Fruit fly (Drosophila melanogaster): ENCODE measurements around the gene RanBP3.

RanBP3 gene

DNA sequence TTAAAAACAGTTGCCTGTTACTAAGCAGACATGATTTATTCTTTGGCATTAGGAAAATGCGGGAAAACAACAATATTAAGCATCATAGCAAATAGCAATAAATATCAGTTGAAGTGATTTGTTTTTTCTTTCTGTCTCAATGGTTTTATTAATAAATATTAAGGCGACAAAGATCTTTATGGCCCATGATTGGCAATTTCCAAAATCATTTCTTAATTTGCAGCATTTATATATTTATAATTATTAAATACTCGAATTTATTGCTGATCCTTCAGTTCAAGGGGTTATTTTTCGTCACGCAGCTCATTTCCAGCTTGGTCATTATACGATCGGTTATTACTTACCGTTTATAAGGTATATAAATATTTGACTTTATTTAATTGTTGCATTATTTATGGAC, 25.0 kb downstream of the RanBP3 start:
- no peak for TF ChIP-seq CG9948 (tag; optimal IDR thresholded peaks at IDR 0.05)
- no peak for TF ChIP-seq Pif1A (GFP tag; optimal IDR thresholded peaks at IDR 0.05)
- no peak for TF ChIP-seq CG12605 (GFP tag; IDR thresholded peaks at IDR 0.05)
- TF ChIP-seq CG13204 (GFP tag; optimal IDR thresholded peaks at IDR 0.05): no peak
- TF ChIP-seq CG34367 (tag; optimal IDR thresholded peaks at IDR 0.05): no peak
- no peak for TF ChIP-seq D1 (tag; optimal IDR thresholded peaks at IDR 0.05)
- TF ChIP-seq Ets98B (GFP tag; IDR thresholded peaks at IDR 0.05): no peak
- TF ChIP-seq gl (tag; optimal IDR thresholded peaks at IDR 0.05): no peak
- no peak for TF ChIP-seq CG32121 (GFP tag; IDR thresholded peaks at IDR 0.05)
- TF ChIP-seq fd96Ca (GFP tag; IDR thresholded peaks at IDR 0.05): no peak
- no peak for TF ChIP-seq CG14655 (GFP tag; optimal IDR thresholded peaks at IDR 0.05)
- TF ChIP-seq CG15710 (tag; optimal IDR thresholded peaks at IDR 0.05): no peak
- TF ChIP-seq Pif1B (GFP tag; optimal IDR thresholded peaks at IDR 0.05): no peak
- TF ChIP-seq CG10348 (GFP tag; IDR thresholded peaks at IDR 0.05): no peak
- no peak for TF ChIP-seq rn (GFP tag; IDR thresholded peaks at IDR 0.05)
- TF ChIP-seq CG17806 (tag; optimal IDR thresholded peaks at IDR 0.05): no peak
- no peak for TF ChIP-seq CG4496 (GFP tag; IDR thresholded peaks at IDR 0.05)
- no peak for TF ChIP-seq EcR (GFP tag; optimal IDR thresholded peaks at IDR 0.05)

- TF ChIP-seq CG10348 (GFP tag; IDR thresholded peaks at IDR 0.05) (no peak), CG12605 (GFP tag; IDR thresholded peaks at IDR 0.05) (peak; percentile 67), CG4496 (GFP tag; IDR thresholded peaks at IDR 0.05) (peak; percentile 83), D1 (tag; optimal IDR thresholded peaks at IDR 0.05) (no peak), rn (GFP tag; IDR thresholded peaks at IDR 0.05) (peak; percentile 33; the same call in 1 of the 2 replicates), CG14655 (GFP tag; optimal IDR thresholded peaks at IDR 0.05) (peak; percentile 67), CG8159 (tag; optimal IDR thresholded peaks at IDR 0.05) (peak; percentile 69), CG34367 (tag; optimal IDR thresholded peaks at IDR 0.05) (peak; percentile 27), gl (tag; optimal IDR thresholded peaks at IDR 0.05) (no peak), fd96Ca (GFP tag; IDR thresholded peaks at IDR 0.05) (0 out of 3 replicates have a peak, but pooled peaks have one; percentile 50), Pif1A (GFP tag; optimal IDR thresholded peaks at IDR 0.05) (peak; percentile 63), CG8301 (tag; optimal IDR thresholded peaks at IDR 0.05) (peak; percentile 70), CG9948 (tag; optimal IDR thresholded peaks at IDR 0.05) (peak; percentile 63), Ets98B (GFP tag; IDR thresholded peaks at IDR 0.05) (peak; percentile 75), Pif1B (GFP tag; optimal IDR thresholded peaks at IDR 0.05) (peak; percentile 45), EcR (GFP tag; optimal IDR thresholded peaks at IDR 0.05) (no peak), CG32121 (GFP tag; IDR thresholded peaks at IDR 0.05) (peak; percentile 84), CG15710 (tag; optimal IDR thresholded peaks at IDR 0.05) (peak; percentile 60), CG17806 (tag; optimal IDR thresholded peaks at IDR 0.05) (peak; percentile 34), Snoo (tag; optimal IDR thresholded peaks at IDR 0.05) (peak; percentile 40), CG13204 (GFP tag; optimal IDR thresholded peaks at IDR 0.05) (no peak)
These were observed 25.9 kb downstream of the RanBP3 start for dm6 chr3R:23726740-23727139.

DNA sequence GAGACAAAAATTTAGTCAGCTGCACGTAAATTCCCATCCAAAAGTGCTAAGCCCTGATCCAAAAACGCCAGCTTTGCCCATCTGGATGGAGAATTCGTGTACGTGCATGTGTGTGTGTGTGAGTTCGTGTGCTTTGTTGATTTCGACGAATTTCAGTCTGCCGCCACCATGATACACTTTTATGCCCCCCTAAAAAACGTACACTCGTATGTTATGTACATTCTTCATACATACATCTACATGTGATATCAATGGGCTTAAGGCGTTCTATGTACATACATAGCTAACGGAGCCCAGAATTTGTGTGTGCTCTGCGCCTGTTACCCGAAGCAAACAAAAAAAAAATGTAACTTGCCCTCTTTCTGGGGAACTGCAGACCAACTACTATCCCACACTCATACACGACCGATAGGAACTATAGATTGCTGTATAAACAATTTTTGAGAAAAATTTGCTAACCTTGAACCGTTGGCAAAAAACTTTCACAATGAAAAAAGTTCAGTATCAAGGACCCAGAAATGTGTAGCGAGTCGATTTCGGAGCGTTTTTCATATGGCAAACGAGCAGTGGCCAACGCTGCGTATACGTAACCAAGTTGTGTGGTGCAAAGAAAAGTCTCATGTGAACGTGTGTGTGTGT, 26.8 kb downstream of the RanBP3 start:
- TF ChIP-seq CG9948 (tag; optimal IDR thresholded peaks at IDR 0.05) (no peak), gl (tag; optimal IDR thresholded peaks at IDR 0.05) (no peak), CG4496 (GFP tag; IDR thresholded peaks at IDR 0.05) (no peak), CG8159 (tag; optimal IDR thresholded peaks at IDR 0.05) (no peak), fd96Ca (GFP tag; IDR thresholded peaks at IDR 0.05) (no peak), Snoo (tag; optimal IDR thresholded peaks at IDR 0.05) (no peak), CG13204 (GFP tag; optimal IDR thresholded peaks at IDR 0.05) (no peak)

- TF ChIP-seq CG15710 (tag; optimal IDR thresholded peaks at IDR 0.05) (no peak), EcR (GFP tag; optimal IDR thresholded peaks at IDR 0.05) (peak; percentile 61)
These were observed 27.7 kb downstream of the RanBP3 start for dm6 chr3R:23724843-23725506.

DNA sequence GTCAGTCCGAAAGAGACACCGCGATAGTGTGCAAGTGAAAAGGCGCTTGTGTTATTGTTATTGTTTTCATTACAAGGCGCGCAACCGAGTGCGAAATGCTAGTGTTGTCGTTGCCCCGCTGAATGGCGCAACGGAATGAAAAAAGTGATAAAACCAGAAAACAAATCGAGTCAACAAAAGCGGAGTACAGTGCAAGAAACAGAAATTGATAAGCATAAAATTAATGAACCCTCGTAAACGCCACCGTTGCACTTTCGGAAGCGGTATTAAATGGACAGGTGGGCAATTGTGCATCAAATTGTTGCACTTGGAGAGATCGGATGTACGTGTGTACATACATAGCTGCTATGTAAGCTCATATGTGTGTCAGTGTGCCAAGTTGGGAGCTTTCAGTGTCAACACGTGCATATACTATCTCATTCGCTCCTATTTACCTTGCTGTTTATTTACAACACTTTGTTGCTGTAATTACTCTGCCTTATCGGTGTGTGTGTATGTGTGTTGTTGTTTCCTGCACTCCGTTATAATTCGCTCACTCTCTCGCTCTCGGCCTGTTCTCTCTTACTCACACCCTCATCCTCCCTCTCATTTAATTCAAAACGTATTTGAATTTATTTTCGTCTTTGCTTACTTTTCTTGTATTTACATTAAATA, 29.1 kb downstream of the RanBP3 start:
- peak; percentile 36 for TF ChIP-seq CG17806 (tag; optimal IDR thresholded peaks at IDR 0.05)
- peak; percentile 40 for TF ChIP-seq CG14655 (GFP tag; optimal IDR thresholded peaks at IDR 0.05)
- TF ChIP-seq gl (tag; optimal IDR thresholded peaks at IDR 0.05): peak; percentile 79
- no peak for TF ChIP-seq Snoo (tag; optimal IDR thresholded peaks at IDR 0.05)
- peak; percentile 68 for TF ChIP-seq CG32121 (GFP tag; IDR thresholded peaks at IDR 0.05)
- TF ChIP-seq fd96Ca (GFP tag; IDR thresholded peaks at IDR 0.05): peak; percentile 56
- TF ChIP-seq CG15710 (tag; optimal IDR thresholded peaks at IDR 0.05): peak; percentile 23
- peak; percentile 29 for TF ChIP-seq Pif1B (GFP tag; optimal IDR thresholded peaks at IDR 0.05)
- peak; percentile 40 for TF ChIP-seq CG8301 (tag; optimal IDR thresholded peaks at IDR 0.05)
- TF ChIP-seq CG8159 (tag; optimal IDR thresholded peaks at IDR 0.05): peak; percentile 42
- no peak; the same call in 1 of the 2 replicates for TF ChIP-seq CG12605 (GFP tag; IDR thresholded peaks at IDR 0.05)
- TF ChIP-seq rn (GFP tag; IDR thresholded peaks at IDR 0.05): no peak
- TF ChIP-seq CG4496 (GFP tag; IDR thresholded peaks at IDR 0.05): peak; percentile 55; the same call in 1 of the 3 replicates
- TF ChIP-seq CG34367 (tag; optimal IDR thresholded peaks at IDR 0.05): peak; percentile 41
- peak; percentile 73 for TF ChIP-seq EcR (GFP tag; optimal IDR thresholded peaks at IDR 0.05)
- peak; percentile 60 for TF ChIP-seq Ets98B (GFP tag; IDR thresholded peaks at IDR 0.05)
- TF ChIP-seq CG13204 (GFP tag; optimal IDR thresholded peaks at IDR 0.05): no peak

Measured in whole organism, pupa.